Fruit fly (Drosophila melanogaster): ENCODE data around the gene CG3337.
A peak's percentile ranks its signal among the peaks of the same experiment; 100 is the strongest.

Gene CG3337

dm6 chr3R:21214693-21215145 is 8.7 kb downstream of the CG3337 start, which contains the start of gene Ddrgk1:
Ddrgk1 (plus strand) TSS chr3R:21215079.
- no peak for TF ChIP-seq usp (GFP tag; optimal IDR thresholded peaks at IDR 0.05)
- TF ChIP-seq sv (GFP tag; optimal IDR thresholded peaks at IDR 0.05): peak; percentile 20
- no peak for TF ChIP-seq pan (optimal IDR thresholded peaks at IDR 0.05)
- no peak for TF ChIP-seq brk (GFP tag; optimal IDR thresholded peaks at IDR 0.05)
- peak; percentile 96 for TF ChIP-seq Myc (optimal IDR thresholded peaks at IDR 0.05)
- peak; percentile 85 for TF ChIP-seq woc (GFP tag; optimal IDR thresholded peaks at IDR 0.05)
- no peak for TF ChIP-seq CG32264 (GFP tag; optimal IDR thresholded peaks at IDR 0.05)
- no peak for TF ChIP-seq sage (GFP tag; optimal IDR thresholded peaks at IDR 0.05)
- no peak for TF ChIP-seq fru (GFP tag; optimal IDR thresholded peaks at IDR 0.05)
- TF ChIP-seq dl (GFP tag; optimal IDR thresholded peaks at IDR 0.05; ENCODE audit: insufficient read depth in 1 of 2, partially characterized antibody in 2 of 2): no peak

- TF ChIP-seq brk (GFP tag; optimal IDR thresholded peaks at IDR 0.05): no peak
- no peak for TF ChIP-seq GATAd (GFP tag; optimal IDR thresholded peaks at IDR 0.05)
Observed at dm6 chr3R:21210081-21210480, 13.3 kb downstream of the CG3337 start.

dm6 chr3R:21206802-21207238 is 16.6 kb downstream of the CG3337 start:
- TF ChIP-seq sv (GFP tag; optimal IDR thresholded peaks at IDR 0.05): no peak
- TF ChIP-seq Sp1 (GFP tag; optimal IDR thresholded peaks at IDR 0.05): no peak
- no peak for TF ChIP-seq CG32264 (GFP tag; optimal IDR thresholded peaks at IDR 0.05)
- no peak for TF ChIP-seq Rel (GFP tag; optimal IDR thresholded peaks at IDR 0.05)
- no peak for TF ChIP-seq Rel (tag; optimal IDR thresholded peaks at IDR 0.05)
- no peak for TF ChIP-seq OdsH (GFP tag; optimal IDR thresholded peaks at IDR 0.05)
- TF ChIP-seq N (GFP tag; optimal IDR thresholded peaks at IDR 0.05): no peak
- no peak for TF ChIP-seq h (GFP tag; optimal IDR thresholded peaks at IDR 0.05)
- TF ChIP-seq tai (GFP tag; optimal IDR thresholded peaks at IDR 0.05): no peak
- TF ChIP-seq Hr83 (GFP tag; optimal IDR thresholded peaks at IDR 0.05; ENCODE audit: poor library complexity, severe bottlenecking): no peak
- no peak for TF ChIP-seq usp (GFP tag; optimal IDR thresholded peaks at IDR 0.05)
- no peak for TF ChIP-seq dsf (GFP tag; optimal IDR thresholded peaks at IDR 0.05; ENCODE audit: borderline replicate concordance)
- no peak for TF ChIP-seq fru (GFP tag; optimal IDR thresholded peaks at IDR 0.05)
- TF ChIP-seq br (GFP tag; optimal IDR thresholded peaks at IDR 0.05): no peak
- no peak for TF ChIP-seq GATAd (GFP tag; optimal IDR thresholded peaks at IDR 0.05)
- no peak for TF ChIP-seq lola (GFP tag; optimal IDR thresholded peaks at IDR 0.05)
- no peak for TF ChIP-seq CG9705 (GFP tag; optimal IDR thresholded peaks at IDR 0.05)
- TF ChIP-seq pan (optimal IDR thresholded peaks at IDR 0.05): no peak

dm6 chr3R:21206327-21206728 is 17.1 kb downstream of the CG3337 start:
- TF ChIP-seq foxo (GFP tag; optimal IDR thresholded peaks at IDR 0.05) (peak in 1 of 2 experiments; percentile 8), Vsx2 (GFP tag; optimal IDR thresholded peaks at IDR 0.05; ENCODE audit: partially characterized antibody) (peak; percentile 24), sv (GFP tag; optimal IDR thresholded peaks at IDR 0.05) (no peak), lola (GFP tag; optimal IDR thresholded peaks at IDR 0.05) (no peak), pan (optimal IDR thresholded peaks at IDR 0.05) (no peak), Abd-B (GFP tag; optimal IDR thresholded peaks at IDR 0.05) (no peak), dmrt93B (GFP tag; optimal IDR thresholded peaks at IDR 0.05) (no peak)

dm6 chr3R:21205680-21206326 is 17.6 kb downstream of the CG3337 start:
- TF ChIP-seq psq (GFP tag; optimal IDR thresholded peaks at IDR 0.05): no peak
- no peak for TF ChIP-seq pan (optimal IDR thresholded peaks at IDR 0.05)
- TF ChIP-seq CG9705 (GFP tag; optimal IDR thresholded peaks at IDR 0.05): no peak
- peak; percentile 24 for TF ChIP-seq br (GFP tag; optimal IDR thresholded peaks at IDR 0.05)
- no peak for TF ChIP-seq OdsH (GFP tag; optimal IDR thresholded peaks at IDR 0.05)
- no peak for TF ChIP-seq GATAd (GFP tag; optimal IDR thresholded peaks at IDR 0.05)
- TF ChIP-seq CrebA (GFP tag; optimal IDR thresholded peaks at IDR 0.05; ENCODE audit: borderline replicate concordance): no peak
- TF ChIP-seq Mio (GFP tag; optimal IDR thresholded peaks at IDR 0.05): no peak
- no peak for TF ChIP-seq lola (GFP tag; optimal IDR thresholded peaks at IDR 0.05)
- no peak for TF ChIP-seq brk (GFP tag; optimal IDR thresholded peaks at IDR 0.05)
- TF ChIP-seq Myc (optimal IDR thresholded peaks at IDR 0.05): no peak
- no peak for TF ChIP-seq sv (GFP tag; optimal IDR thresholded peaks at IDR 0.05)
- TF ChIP-seq dsf (GFP tag; optimal IDR thresholded peaks at IDR 0.05; ENCODE audit: borderline replicate concordance): no peak
- peak; percentile 14 for TF ChIP-seq Sp1 (GFP tag; optimal IDR thresholded peaks at IDR 0.05)
- TF ChIP-seq Dfd (GFP tag; optimal IDR thresholded peaks at IDR 0.05): peak; percentile 26
- TF ChIP-seq Rel (GFP tag; optimal IDR thresholded peaks at IDR 0.05): no peak
- no peak for TF ChIP-seq Rel (tag; optimal IDR thresholded peaks at IDR 0.05)
- TF ChIP-seq jim (GFP tag; optimal IDR thresholded peaks at IDR 0.05): no peak
- TF ChIP-seq woc (GFP tag; optimal IDR thresholded peaks at IDR 0.05): no peak
- TF ChIP-seq Hr78 (GFP tag; optimal IDR thresholded peaks at IDR 0.05): no peak
- no peak for TF ChIP-seq Hnf4 (GFP tag; optimal IDR thresholded peaks at IDR 0.05)
- TF ChIP-seq foxo (GFP tag; optimal IDR thresholded peaks at IDR 0.05): peak in 1 of 2 experiments; percentile 36
- peak; percentile 28 for TF ChIP-seq sage (GFP tag; optimal IDR thresholded peaks at IDR 0.05)
- TF ChIP-seq Vsx2 (GFP tag; optimal IDR thresholded peaks at IDR 0.05; ENCODE audit: partially characterized antibody): no peak
- TF ChIP-seq Dif (GFP tag; optimal IDR thresholded peaks at IDR 0.05; ENCODE audit: partially characterized antibody): peak; percentile 21
- no peak for TF ChIP-seq Hr83 (GFP tag; optimal IDR thresholded peaks at IDR 0.05; ENCODE audit: poor library complexity, severe bottlenecking)
- no peak for TF ChIP-seq N (GFP tag; optimal IDR thresholded peaks at IDR 0.05)
- no peak for TF ChIP-seq tai (GFP tag; optimal IDR thresholded peaks at IDR 0.05)
- TF ChIP-seq Abd-B (GFP tag; optimal IDR thresholded peaks at IDR 0.05): no peak
- no peak for TF ChIP-seq usp (GFP tag; optimal IDR thresholded peaks at IDR 0.05)
- TF ChIP-seq dmrt93B (GFP tag; optimal IDR thresholded peaks at IDR 0.05): no peak
- TF ChIP-seq fru (GFP tag; optimal IDR thresholded peaks at IDR 0.05): peak; percentile 33
- TF ChIP-seq HLH106 (tag; optimal IDR thresholded peaks at IDR 0.05): peak; percentile 31
- TF ChIP-seq CG32264 (GFP tag; optimal IDR thresholded peaks at IDR 0.05): no peak
